Worm (Caenorhabditis elegans): ENCODE measurements around the gene clec-137.

The clec-137 gene

ce11 chrII:4590086-4590485, 27.8 kb downstream of the clec-137 start:
- no peak for TF ChIP-seq lin-39 (tag; optimal IDR thresholded peaks at IDR 0.05)

- TF ChIP-seq C34F6.9 (tag; optimal IDR thresholded peaks at IDR 0.05) (no peak), nhr-21 (tag; optimal IDR thresholded peaks at IDR 0.05) (no peak), unc-55 (GFP tag; optimal IDR thresholded peaks at IDR 0.05) (no peak), ztf-1 (GFP tag; conservative IDR thresholded peaks at IDR 0.05) (no peak), nhr-10 (tag; optimal IDR thresholded peaks at IDR 0.05) (no peak), aly-2 (tag; optimal IDR thresholded peaks at IDR 0.05) (no peak), mdl-1 (tag; optimal IDR thresholded peaks at IDR 0.05) (no peak), snpc-4 (tag; optimal IDR thresholded peaks at IDR 0.05) (no peak), unc-62 (GFP tag; optimal IDR thresholded peaks at IDR 0.05) (no peak), nhr-129 (tag; optimal IDR thresholded peaks at IDR 0.05) (no peak), ztf-11 (tag; optimal IDR thresholded peaks at IDR 0.05) (no peak), alr-1 (tag; optimal IDR thresholded peaks at IDR 0.05) (no peak), nhr-11 (tag; optimal IDR thresholded peaks at IDR 0.05) (no peak), skn-1 (tag; optimal IDR thresholded peaks at IDR 0.05) (no peak)
Observed at ce11 chrII:4585327-4585726, 32.6 kb downstream of the clec-137 start.

ce11 chrII:4584313-4584712, 33.6 kb downstream of the clec-137 start:
- TF ChIP-seq unc-62 (GFP tag; optimal IDR thresholded peaks at IDR 0.05) (no peak), lsy-2 (tag; optimal IDR thresholded peaks at IDR 0.05) (no peak), ZK546.5 (tag; optimal IDR thresholded peaks at IDR 0.05) (no peak), skn-1 (tag; optimal IDR thresholded peaks at IDR 0.05) (no peak), sem-4 (tag; optimal IDR thresholded peaks at IDR 0.05) (peak; percentile 41), ama-1 (optimal IDR thresholded peaks at IDR 0.05) (no peak), R02D3.7 (tag; optimal IDR thresholded peaks at IDR 0.05) (no peak), Y55F3AM.14 (GFP tag; optimal IDR thresholded peaks at IDR 0.05) (no peak)

- TF ChIP-seq unc-55 (GFP tag; optimal IDR thresholded peaks at IDR 0.05) = peak; percentile 1
- no peak for TF ChIP-seq R02D3.7 (tag; optimal IDR thresholded peaks at IDR 0.05)
- TF ChIP-seq nhr-6 (tag; optimal IDR thresholded peaks at IDR 0.05) = no peak
- peak; percentile 20 for TF ChIP-seq ceh-16 (tag; optimal IDR thresholded peaks at IDR 0.05)
Observed at ce11 chrII:4583203-4583912, 34.5 kb downstream of the clec-137 start.

ce11 chrII:4581090-4581489, 36.8 kb downstream of the clec-137 start:
- TF ChIP-seq blmp-1 (tag; optimal IDR thresholded peaks at IDR 0.05; ENCODE audit: insufficient read depth) (no peak), egl-27 (tag; optimal IDR thresholded peaks at IDR 0.05) (no peak), fos-1 (tag; optimal IDR thresholded peaks at IDR 0.05) (no peak), nhr-12 (tag; optimal IDR thresholded peaks at IDR 0.05) (no peak), R02D3.7 (tag; optimal IDR thresholded peaks at IDR 0.05) (no peak), nhr-6 (tag; optimal IDR thresholded peaks at IDR 0.05) (no peak), nhr-25 (tag; optimal IDR thresholded peaks at IDR 0.05) (no peak), mbf-1 (tag; optimal IDR thresholded peaks at IDR 0.05) (no peak), aly-2 (tag; optimal IDR thresholded peaks at IDR 0.05) (no peak), dmd-4 (tag; optimal IDR thresholded peaks at IDR 0.05) (no peak)

- TF ChIP-seq peb-1 (tag; optimal IDR thresholded peaks at IDR 0.05) (no peak), aly-2 (tag; optimal IDR thresholded peaks at IDR 0.05) (no peak), fos-1 (tag; optimal IDR thresholded peaks at IDR 0.05) (no peak), nhr-11 (tag; optimal IDR thresholded peaks at IDR 0.05) (no peak), ceh-16 (tag; optimal IDR thresholded peaks at IDR 0.05) (no peak), F13H6.1 (tag; optimal IDR thresholded peaks at IDR 0.05) (no peak), ama-1 (optimal IDR thresholded peaks at IDR 0.05) (no peak), ZK546.5 (tag; optimal IDR thresholded peaks at IDR 0.05) (no peak), sem-4 (tag; optimal IDR thresholded peaks at IDR 0.05) (no peak), sma-9 (GFP tag; optimal IDR thresholded peaks at IDR 0.05) (no peak), sma-9 (tag; optimal IDR thresholded peaks at IDR 0.05) (no peak), mab-5 (tag; optimal IDR thresholded peaks at IDR 0.05) (no peak), lin-39 (tag; optimal IDR thresholded peaks at IDR 0.05) (no peak), unc-39 (tag; optimal IDR thresholded peaks at IDR 0.05) (no peak), lsy-2 (tag; optimal IDR thresholded peaks at IDR 0.05) (no peak), unc-62 (GFP tag; optimal IDR thresholded peaks at IDR 0.05) (no peak), elt-1 (tag; optimal IDR thresholded peaks at IDR 0.05) (no peak), mdl-1 (tag; optimal IDR thresholded peaks at IDR 0.05) (no peak), R02D3.7 (tag; optimal IDR thresholded peaks at IDR 0.05) (no peak), unc-55 (GFP tag; optimal IDR thresholded peaks at IDR 0.05) (no peak)
Observed at ce11 chrII:4579920-4580474, 37.9 kb downstream of the clec-137 start.

Measured in whole organism, L2 larva.